Worm (Caenorhabditis elegans) whole organism, L1 larva: ENCODE data around the gene clc-7.

Experiments used
- ama-1 ChIP-seq: fragments of 150-350 bp; optimal IDR thresholded peaks from 2 replicates; lab custom pipeline; 2014
- mep-1 ChIP-seq: fragments of 150-350 bp; optimal IDR thresholded peaks from 2 replicates; lab custom pipeline; 2014; ENCODE audit warnings: missing biosample characterization, missing genetic modification characterization
- nhr-77 ChIP-seq: fragments of 150-350 bp; optimal IDR thresholded peaks from 2 replicates; lab custom pipeline; 2014; ENCODE audit warnings: missing biosample characterization, missing genetic modification characterization
- pqm-1 ChIP-seq: sonication (generic microtip); optimal IDR thresholded peaks from 3 replicates; lab custom pipeline; 2017; ENCODE audit warnings: missing biosample characterization, missing genetic modification characterization
- snpc-4 ChIP-seq: fragments of 150-350 bp; optimal IDR thresholded peaks from 2 replicates; lab custom pipeline; 2014; ENCODE audit warnings: missing biosample characterization, missing genetic modification characterization

ce11 chrX:5122791-5123414 lies 55.0 kb downstream of the clc-7 start:
- TF ChIP-seq nhr-77: no peak
- TF ChIP-seq mep-1: no peak
- TF ChIP-seq pqm-1 (tag; lab: Kevin White, UChicago): no peak
- no peak for TF ChIP-seq snpc-4 (tag; lab: Kevin White, UChicago)
- no peak for TF ChIP-seq ama-1 (lab: Kevin White, UChicago)
